Fruit fly (Drosophila melanogaster): ENCODE results near the gene Jasper.

Gene Jasper

DNA sequence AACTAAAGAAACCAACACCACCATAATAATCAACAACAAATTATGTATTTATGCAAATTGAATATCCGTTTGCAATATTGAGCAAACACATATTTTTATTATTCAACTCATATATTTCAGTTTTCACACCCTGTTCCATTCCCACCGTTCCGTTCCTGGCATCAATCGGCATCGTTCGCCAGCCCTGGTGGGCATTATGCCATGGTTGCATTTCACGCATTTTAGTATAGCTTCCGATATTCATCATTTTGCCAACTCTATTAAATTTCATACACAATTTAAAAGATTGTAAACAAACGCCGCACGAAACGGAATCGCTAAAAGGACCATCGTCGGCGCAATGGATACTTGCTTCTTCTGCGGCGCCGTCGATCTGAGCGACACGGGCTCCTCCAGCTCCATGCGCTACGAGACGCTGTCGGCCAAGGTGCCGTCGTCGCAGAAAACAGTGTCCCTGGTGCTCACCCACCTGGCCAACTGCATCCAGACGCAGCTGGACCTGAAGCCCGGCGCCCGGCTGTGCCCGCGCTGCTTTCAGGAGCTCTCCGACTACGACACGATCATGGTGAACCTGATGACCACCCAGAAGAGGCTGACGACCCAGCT lies 9.1 kb upstream of the Jasper start, which contains the start of gene Sry-delta (continued):
- TF ChIP-seq Gug (GFP tag; IDR thresholded peaks at IDR 0.05) (peak; percentile 46), Sox15 (GFP tag; optimal IDR thresholded peaks at IDR 0.05) (peak; percentile 39)

DNA sequence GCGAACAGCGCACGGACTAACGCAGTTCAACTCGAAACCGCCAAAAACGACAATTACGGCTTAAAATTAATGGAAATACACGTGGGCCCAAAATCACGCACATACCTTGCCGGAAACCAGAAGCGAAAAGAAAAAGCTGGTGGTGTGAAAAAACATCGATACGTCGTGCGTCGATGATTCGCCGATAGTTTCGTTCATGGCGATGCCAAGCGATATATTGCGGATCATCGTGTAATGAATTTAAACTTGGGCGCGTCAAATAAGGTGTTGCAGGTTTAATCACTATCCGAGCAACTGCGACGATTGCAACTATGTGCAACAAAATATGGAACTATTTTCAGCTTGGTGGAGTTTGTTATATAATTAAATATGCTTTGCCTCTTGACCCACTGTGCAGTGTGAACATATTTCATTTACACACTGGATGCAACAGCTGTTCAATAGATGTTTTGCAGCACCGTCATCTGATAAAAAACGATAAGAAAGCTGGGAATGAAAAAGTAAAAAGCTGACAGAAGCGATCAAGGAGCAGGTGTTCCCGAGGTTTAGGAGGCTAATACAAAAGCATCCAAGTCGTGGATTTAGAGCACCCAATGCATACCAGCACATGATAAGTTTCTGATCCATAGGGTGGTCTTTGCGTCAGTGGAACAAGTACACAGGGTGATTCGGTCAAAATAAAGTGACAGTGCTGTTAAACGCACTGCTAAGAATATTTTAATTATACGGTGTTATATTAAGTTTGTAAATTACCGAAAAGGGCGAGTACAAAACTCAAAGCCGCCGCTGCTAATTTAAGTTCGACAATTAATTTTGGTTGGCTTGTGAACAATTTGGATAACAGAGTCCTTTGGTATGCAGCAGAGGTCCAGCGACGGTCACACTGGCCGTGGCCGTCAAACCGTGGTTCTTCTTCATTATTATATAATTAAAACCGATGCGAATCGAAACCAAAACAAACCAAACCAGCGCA lies 6.0 kb upstream of the Jasper start, which contains the start of the genes RpL32 and CG7943:
Gene RpL32, minus strand, starts transcription at position 133 of the 973 bp plus-strand sequence.
Gene CG7943, plus strand, starts transcription at position 442 of the 973 bp plus-strand sequence.
- peak; percentile 95 for TF ChIP-seq CG6163 (GFP tag; IDR thresholded peaks at IDR 0.05)
- TF ChIP-seq CG6854 (GFP tag; optimal IDR thresholded peaks at IDR 0.05): peak; percentile 93
- TF ChIP-seq dac (GFP tag; optimal IDR thresholded peaks at IDR 0.05): peak; percentile 80
- TF ChIP-seq CG11902 (GFP tag; optimal IDR thresholded peaks at IDR 0.05): peak; percentile 93
- peak; percentile 78 for TF ChIP-seq Gug (GFP tag; IDR thresholded peaks at IDR 0.05)
- TF ChIP-seq Blimp-1 (GFP tag; optimal IDR thresholded peaks at IDR 0.05): peak; percentile 84
- peak; percentile 93 for TF ChIP-seq eg (GFP tag; IDR thresholded peaks at IDR 0.05)
- peak; percentile 89 for TF ChIP-seq fd85E (GFP tag; optimal IDR thresholded peaks at IDR 0.05)
- peak; percentile 71 for TF ChIP-seq dsx (GFP tag; optimal IDR thresholded peaks at IDR 0.05; ENCODE audit: poor library complexity, severe bottlenecking)
- TF ChIP-seq CG34406 (GFP tag; optimal IDR thresholded peaks at IDR 0.05): peak; percentile 89
- peak; percentile 87 for TF ChIP-seq CG10669 (GFP tag; optimal IDR thresholded peaks at IDR 0.05)
- peak; percentile 81 for TF ChIP-seq CG15336 (GFP tag; IDR thresholded peaks at IDR 0.05)
- peak; percentile 91 for TF ChIP-seq acj6 (GFP tag; optimal IDR thresholded peaks at IDR 0.05)
- TF ChIP-seq svp (GFP tag): peak; percentile 97
- peak; percentile 78 for TF ChIP-seq CG1621 (tag; optimal IDR thresholded peaks at IDR 0.05)
- peak; percentile 84 for TF ChIP-seq CG32006 (GFP tag; optimal IDR thresholded peaks at IDR 0.05)
- TF ChIP-seq Eip93F (GFP tag; optimal IDR thresholded peaks at IDR 0.05): peak; percentile 91
- peak; percentile 93 for TF ChIP-seq Sox102F (GFP tag; optimal IDR thresholded peaks at IDR 0.05)
- TF ChIP-seq CG16779 (tag; optimal IDR thresholded peaks at IDR 0.05): peak; percentile 83
- peak; percentile 97 for TF ChIP-seq cyc (GFP tag; optimal IDR thresholded peaks at IDR 0.05)
- TF ChIP-seq CG6808 (GFP tag; optimal IDR thresholded peaks at IDR 0.05): peak; percentile 80
- TF ChIP-seq achi (GFP tag; optimal IDR thresholded peaks at IDR 0.05): peak; percentile 91
- peak; percentile 94 for TF ChIP-seq Eip75B (GFP tag; optimal IDR thresholded peaks at IDR 0.05)
- TF ChIP-seq Lpt (GFP tag; optimal IDR thresholded peaks at IDR 0.05): peak; percentile 83
- TF ChIP-seq Ets21C (GFP tag; optimal IDR thresholded peaks at IDR 0.05): peak; percentile 95
- TF ChIP-seq Ets96B (tag; optimal IDR thresholded peaks at IDR 0.05): peak; percentile 86
- TF ChIP-seq Met (GFP tag; optimal IDR thresholded peaks at IDR 0.05): peak; percentile 95
- TF ChIP-seq salr (GFP tag; optimal IDR thresholded peaks at IDR 0.05): peak; percentile 49 to 86
- peak; percentile 91 for TF ChIP-seq CG8319 (GFP tag; optimal IDR thresholded peaks at IDR 0.05)
- no peak for TF ChIP-seq CG4318 (GFP tag; optimal IDR thresholded peaks at IDR 0.05)
- TF ChIP-seq CG6792 (GFP tag; optimal IDR thresholded peaks at IDR 0.05): peak; percentile 92
- TF ChIP-seq Smox (GFP tag; optimal IDR thresholded peaks at IDR 0.05): peak; percentile 93
- TF ChIP-seq lz (GFP tag; optimal IDR thresholded peaks at IDR 0.05): peak; percentile 96
- peak; percentile 90 for TF ChIP-seq vri (GFP tag; optimal IDR thresholded peaks at IDR 0.05)
- peak; percentile 81 for TF ChIP-seq CG8119 (GFP tag; IDR thresholded peaks at IDR 0.05)
- peak; percentile 95 for TF ChIP-seq topi (GFP tag; optimal IDR thresholded peaks at IDR 0.05)
- peak; percentile 94 for TF ChIP-seq CG3919 (GFP tag; optimal IDR thresholded peaks at IDR 0.05)
- TF ChIP-seq Hr4 (GFP tag; optimal IDR thresholded peaks at IDR 0.05): peak; percentile 86
- TF ChIP-seq net (GFP tag; optimal IDR thresholded peaks at IDR 0.05): peak; percentile 89
- TF ChIP-seq CG31627 (GFP tag; optimal IDR thresholded peaks at IDR 0.05): peak; percentile 96
- peak; percentile 97 for TF ChIP-seq Eip78C (GFP tag)
- TF ChIP-seq CG3032 (tag; optimal IDR thresholded peaks at IDR 0.05): peak; percentile 90
- peak; percentile 63 for TF ChIP-seq Hr38 (GFP tag; optimal IDR thresholded peaks at IDR 0.05)
- TF ChIP-seq esn (GFP tag; optimal IDR thresholded peaks at IDR 0.05): peak; percentile 97
- peak; percentile 94 for TF ChIP-seq Hr39 (GFP tag; optimal IDR thresholded peaks at IDR 0.05)
- TF ChIP-seq CG11762 (GFP tag; optimal IDR thresholded peaks at IDR 0.05; ENCODE audit: insufficient read depth): peak; percentile 88

All from whole organism, prepupa.